Fruit fly (Drosophila melanogaster) whole organism, pupa: ENCODE results near the gene agt.

Source experiments
- CG10348 ChIP-seq: fragments of 200-800 bp; sonication (Bioruptor generic); IDR thresholded peaks from 2 replicates; pipeline ENCODE4 v1.3.6; 2022; ENCODE audit warnings: missing biosample characterization, missing genetic modification characterization
- CG13204 ChIP-seq: fragments of 200-800 bp; sonication (Bioruptor generic); optimal IDR thresholded peaks from 2 replicates; lab custom pipeline; 2018; ENCODE audit warnings: missing biosample characterization, mild to moderate bottlenecking, missing genetic modification characterization, moderate library complexity
- CG32121 ChIP-seq: fragments of 200-800 bp; sonication (Bioruptor generic); IDR thresholded peaks from 2 replicates; pipeline ENCODE4 v1.3.6; 2022; ENCODE audit warnings: missing biosample characterization, missing genetic modification characterization
- CG4496 ChIP-seq: fragments of 200-800 bp; sonication (Bioruptor generic); IDR thresholded peaks from 3 replicates; pipeline ENCODE4 v1.3.6; 2022; ENCODE audit warnings: missing biosample characterization, missing genetic modification characterization
- CG8159 ChIP-seq: fragments of 200-800 bp; sonication (Bioruptor generic); optimal IDR thresholded peaks from 3 replicates; lab custom pipeline; 2018; ENCODE audit warnings: missing biosample characterization, mild to moderate bottlenecking, missing genetic modification characterization, moderate library complexity
- CG8301 ChIP-seq: fragments of 200-800 bp; sonication (Bioruptor generic); optimal IDR thresholded peaks from 2 replicates; lab custom pipeline; 2018; ENCODE audit warnings: missing biosample characterization, mild to moderate bottlenecking, missing genetic modification characterization
- CG9948 ChIP-seq: fragments of 200-800 bp; sonication (Bioruptor generic); optimal IDR thresholded peaks from 2 replicates; lab custom pipeline; 2018; ENCODE audit warnings: missing biosample characterization, mild to moderate bottlenecking, missing genetic modification characterization, moderate library complexity
- D1 ChIP-seq: fragments of 200-800 bp; sonication (Bioruptor generic); optimal IDR thresholded peaks from 2 replicates; lab custom pipeline; 2018; ENCODE audit warnings: missing biosample characterization, mild to moderate bottlenecking, missing genetic modification characterization, moderate library complexity
- EcR ChIP-seq: fragments of 200-800 bp; sonication (Bioruptor generic); optimal IDR thresholded peaks from 3 replicates; lab custom pipeline; 2019; ENCODE audit warnings: missing biosample characterization, missing genetic modification characterization, mild to moderate bottlenecking, moderate library complexity, missing genetic modification reagents
- Ets98B ChIP-seq: fragments of 200-800 bp; sonication (Bioruptor generic); IDR thresholded peaks from 2 replicates; pipeline ENCODE4 v1.3.6; 2022; ENCODE audit warnings: missing biosample characterization, missing genetic modification characterization
- Pif1B ChIP-seq: fragments of 200-800 bp; sonication (Bioruptor generic); optimal IDR thresholded peaks from 3 replicates; lab custom pipeline; 2016; ENCODE audit warnings: missing biosample characterization, missing genetic modification characterization
- Snoo ChIP-seq: fragments of 200-800 bp; sonication (Bioruptor generic); optimal IDR thresholded peaks from 3 replicates; lab custom pipeline; 2017; ENCODE audit warnings: missing biosample characterization, mild to moderate bottlenecking, missing genetic modification characterization, inconsistent platforms

dm6 chr3R:6659941-6660340 is at the start of gene agt:
- TF ChIP-seq Ets98B (GFP tag; lab: Robert Waterston, UW): no peak
- no peak for TF ChIP-seq CG8159 (tag; lab: Kevin White, UChicago)
- no peak for TF ChIP-seq D1 (tag; lab: Kevin White, UChicago)
- TF ChIP-seq EcR (GFP tag; lab: Kevin White, UChicago): no peak
- TF ChIP-seq CG32121 (GFP tag; lab: Robert Waterston, UW): no peak
- TF ChIP-seq CG8301 (tag; lab: Kevin White, UChicago): no peak
- no peak for TF ChIP-seq CG9948 (tag; lab: Kevin White, UChicago)
- TF ChIP-seq Snoo (tag; lab: Kevin White, UChicago): no peak
- TF ChIP-seq CG13204: no peak
- no peak for TF ChIP-seq Pif1B (GFP tag; lab: Kevin White, UChicago)
- 0 out of 3 replicates have a peak, but pooled peaks have one; percentile 20 for TF ChIP-seq CG4496 (GFP tag; lab: Robert Waterston, UW)
- no peak for TF ChIP-seq CG10348
